Worm (Caenorhabditis elegans) whole organism, L1 larva: ENCODE data around the gene pak-2.

Experiments
- ama-1 ChIP-seq: fragments of 150-350 bp; optimal IDR thresholded peaks from 2 replicates; lab custom pipeline; 2014
- ceh-82 ChIP-seq, 3 experiments: fragments of 150-350 bp in 1 of 3; sonication (generic microtip) in 2 of 3; optimal IDR thresholded peaks; 2 replicates each; lab custom pipeline; 2014 to 2017; ENCODE audit warnings: missing biosample characterization in 3 of 3, missing genetic modification characterization in 3 of 3
- egl-13 ChIP-seq: sonication (generic microtip); optimal IDR thresholded peaks from 2 replicates; lab custom pipeline; 2016; ENCODE audit warnings: missing genotype, missing genetic modification reagents, missing genetic modification characterization, missing compliant biosample characterization
- elt-2 ChIP-seq: sonication (generic microtip); optimal IDR thresholded peaks from 2 replicates; lab custom pipeline; 2016; ENCODE audit warnings: missing genetic modification characterization, mild to moderate bottlenecking, inconsistent platforms, missing compliant biosample characterization, missing genetic modification reagents
- lin-35 ChIP-seq, 2 experiments: fragments of 150-350 bp; optimal IDR thresholded peaks; 2 replicates each; lab custom pipeline; 2014; ENCODE audit warnings: missing biosample characterization in 2 of 2, missing genetic modification characterization in 2 of 2, missing genetic modification reagents in 2 of 2
- lin-39 ChIP-seq: fragments of 150-350 bp; optimal IDR thresholded peaks from 2 replicates; lab custom pipeline; 2014; ENCODE audit warnings: missing biosample characterization, missing genetic modification reagents, missing genetic modification characterization
- lir-3 ChIP-seq: sonication (generic microtip); optimal IDR thresholded peaks from 2 replicates; lab custom pipeline; 2016; ENCODE audit warnings: mild to moderate bottlenecking, missing genetic modification characterization, moderate library complexity, missing compliant biosample characterization; ENCODE audit not compliant: poor library complexity
- mdl-1 ChIP-seq, 2 experiments: fragments of 150-350 bp; optimal IDR thresholded peaks; 2 replicates each; lab custom pipeline; 2014 to 2017; ENCODE audit warnings: missing biosample characterization in 2 of 2, missing genetic modification characterization in 2 of 2, inconsistent platforms in 1 of 2
- nhr-76 ChIP-seq: sonication (generic microtip); optimal IDR thresholded peaks from 2 replicates; lab custom pipeline; 2017; ENCODE audit warnings: missing biosample characterization, missing genetic modification characterization
- unc-86 ChIP-seq: sonication (generic microtip); optimal IDR thresholded peaks from 2 replicates; lab custom pipeline; 2016; ENCODE audit warnings: missing genetic modification characterization, missing compliant biosample characterization
- ztf-4 ChIP-seq: fragments of 150-350 bp; optimal IDR thresholded peaks from 2 replicates; lab custom pipeline; 2014; ENCODE audit warnings: missing biosample characterization, missing genetic modification characterization

- TF ChIP-seq ztf-4 (tag; lab: Kevin White, UChicago) (no peak), mdl-1 (tag; optimal IDR thresholded peaks at IDR 0.05; lab: Kevin White, UChicago) (no peak), nhr-76 (no peak), egl-13 (tag; lab: Kevin White, UChicago) (no peak), unc-86 (tag; lab: Kevin White, UChicago) (no peak), lin-39 (tag; lab: Kevin White, UChicago) (no peak), elt-2 (tag; lab: Kevin White, UChicago) (no peak), ama-1 (lab: Kevin White, UChicago) (no peak), ceh-82 (tag; optimal IDR thresholded peaks at IDR 0.05; lab: Kevin White, UChicago) (no peak), lin-35 (GFP tag; optimal IDR thresholded peaks at IDR 0.05; lab: Kevin White, UChicago) (no peak), lir-3 (tag; lab: Kevin White, UChicago) (no peak)
These were observed 791 bp upstream of the pak-2 start, which contains the start of gene C45B11.9 for ce11 chrV:11040020-11040419.
